Fruit fly (Drosophila melanogaster): Measurements from ENCODE around the gene Spn77Bb.

DNA sequence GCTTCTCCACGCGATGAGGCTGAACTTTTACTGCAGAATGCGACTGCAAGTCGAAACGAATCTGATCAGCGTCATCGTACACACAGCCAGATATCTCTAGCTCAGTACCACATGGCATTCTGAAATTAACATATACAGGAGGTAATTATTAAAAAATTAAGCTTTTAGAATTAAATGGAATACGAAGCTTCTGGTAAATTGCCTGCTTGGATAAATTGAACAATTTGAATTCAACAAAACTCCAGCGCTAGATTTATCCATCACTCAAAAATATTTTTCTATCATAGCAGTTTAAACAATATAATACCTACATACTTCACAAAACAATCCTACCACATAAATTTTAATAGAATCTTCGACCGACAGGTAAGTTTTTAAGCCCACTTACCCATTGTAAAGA is 21.6 kb upstream of the Spn77Bb start, which contains the start of gene SCCRO4:
- no peak for TF ChIP-seq pan (optimal IDR thresholded peaks at IDR 0.05)
- no peak for TF ChIP-seq Dll (optimal IDR thresholded peaks at IDR 0.05)
- no peak for TF ChIP-seq psq (optimal IDR thresholded peaks at IDR 0.05)
- TF ChIP-seq CG8478 (optimal IDR thresholded peaks at IDR 0.05): no peak

All from whole organism.